Fruit fly (Drosophila melanogaster) whole organism, prepupa: ENCODE measurements around the gene CG7366.

Source experiments
- Blimp-1 ChIP-seq: fragments of 200-800 bp; sonication (Bioruptor generic); optimal IDR thresholded peaks from 3 replicates; lab custom pipeline; 2017; ENCODE audit warnings: missing biosample characterization, missing genetic modification characterization, mild to moderate bottlenecking, moderate library complexity, missing genetic modification reagents
- CG10631 ChIP-seq: fragments of 200-800 bp; sonication (Bioruptor generic); optimal IDR thresholded peaks from 2 replicates; lab custom pipeline; 2016; ENCODE audit warnings: missing biosample characterization, missing genetic modification characterization
- CG11294 ChIP-seq: fragments of 200-800 bp; sonication (Bioruptor generic); IDR thresholded peaks from 2 replicates; pipeline ENCODE4 v1.3.6; 2022; ENCODE audit warnings: missing biosample characterization, missing genetic modification characterization
- CG11762 ChIP-seq: fragments of 200-800 bp; sonication (Bioruptor generic); optimal IDR thresholded peaks from 3 replicates; lab custom pipeline; 2016; ENCODE audit warnings: missing biosample characterization, missing genetic modification characterization; ENCODE audit not compliant: insufficient read depth
- CG11902 ChIP-seq: fragments of 200-800 bp; sonication (Bioruptor generic); optimal IDR thresholded peaks from 3 replicates; lab custom pipeline; 2016; ENCODE audit warnings: missing biosample characterization, missing genetic modification characterization
- CG15336 ChIP-seq: fragments of 200-800 bp; sonication (Bioruptor generic); IDR thresholded peaks from 2 replicates; pipeline ENCODE4 v1.3.6; 2022; ENCODE audit warnings: missing biosample characterization, missing genetic modification characterization
- CG1621 ChIP-seq: fragments of 200-800 bp; sonication (Bioruptor generic); optimal IDR thresholded peaks from 3 replicates; lab custom pipeline; 2018; ENCODE audit warnings: missing biosample characterization, mild to moderate bottlenecking, missing genetic modification characterization
- CG3032 ChIP-seq: fragments of 200-800 bp; optimal IDR thresholded peaks from 2 replicates; lab custom pipeline; 2019; ENCODE audit warnings: missing biosample characterization, mild to moderate bottlenecking, missing genetic modification characterization, moderate library complexity
- CG31627 ChIP-seq: fragments of 200-800 bp; sonication (Bioruptor generic); optimal IDR thresholded peaks from 3 replicates; lab custom pipeline; 2016; ENCODE audit warnings: missing biosample characterization, missing genetic modification characterization
- CG32006 ChIP-seq: fragments of 200-800 bp; sonication (Bioruptor generic); optimal IDR thresholded peaks from 3 replicates; lab custom pipeline; 2017; ENCODE audit warnings: missing biosample characterization, mild to moderate bottlenecking, missing genetic modification characterization
- CG34406 ChIP-seq: fragments of 200-800 bp; sonication (Bioruptor generic); optimal IDR thresholded peaks from 3 replicates; lab custom pipeline; 2016; ENCODE audit warnings: missing biosample characterization, missing genetic modification characterization
- CG3919 ChIP-seq: fragments of 200-800 bp; sonication (Bioruptor generic); optimal IDR thresholded peaks from 3 replicates; lab custom pipeline; 2016; ENCODE audit warnings: missing biosample characterization, missing genetic modification characterization
- CG6163 ChIP-seq: fragments of 200-800 bp; sonication (Bioruptor generic); IDR thresholded peaks from 3 replicates; pipeline ENCODE4 v1.3.6; 2022; ENCODE audit warnings: missing biosample characterization, missing genetic modification characterization
- CG6276 ChIP-seq: fragments of 200-800 bp; sonication (Bioruptor generic); optimal IDR thresholded peaks from 2 replicates; lab custom pipeline; 2017; ENCODE audit warnings: missing biosample characterization, mild to moderate bottlenecking, missing genetic modification characterization
- CG6792 ChIP-seq: fragments of 200-800 bp; sonication (Bioruptor generic); optimal IDR thresholded peaks from 3 replicates; lab custom pipeline; 2016; ENCODE audit warnings: missing biosample characterization, missing genetic modification characterization
- CG6808 ChIP-seq: fragments of 200-800 bp; sonication (Bioruptor generic); optimal IDR thresholded peaks from 3 replicates; lab custom pipeline; 2017; ENCODE audit warnings: missing biosample characterization, missing genetic modification characterization, mild to moderate bottlenecking, moderate library complexity, missing genetic modification reagents
- CG6854 ChIP-seq: fragments of 200-800 bp; sonication (Bioruptor generic); optimal IDR thresholded peaks from 2 replicates; lab custom pipeline; 2017; ENCODE audit warnings: missing biosample characterization, mild to moderate bottlenecking, missing genetic modification characterization
- CG7368 ChIP-seq: fragments of 200-800 bp; sonication (Bioruptor generic); optimal IDR thresholded peaks from 3 replicates; lab custom pipeline; 2016; ENCODE audit warnings: missing biosample characterization, missing genetic modification characterization
- CG8119 ChIP-seq: fragments of 200-800 bp; sonication (Bioruptor generic); IDR thresholded peaks from 3 replicates; pipeline ENCODE4 v1.3.6; 2022; ENCODE audit warnings: missing biosample characterization, missing genetic modification characterization
- CG8319 ChIP-seq: fragments of 200-800 bp; sonication (Bioruptor generic); optimal IDR thresholded peaks from 3 replicates; lab custom pipeline; 2016; ENCODE audit warnings: missing biosample characterization, missing genetic modification characterization
- CG8632 ChIP-seq: fragments of 200-800 bp; sonication (Bioruptor generic); optimal IDR thresholded peaks from 3 replicates; lab custom pipeline; 2016; ENCODE audit warnings: missing biosample characterization, missing genetic modification characterization
- CG9139 ChIP-seq: fragments of 200-800 bp; sonication (Bioruptor generic); optimal IDR thresholded peaks from 3 replicates; lab custom pipeline; 2017; ENCODE audit warnings: missing biosample characterization, mild to moderate bottlenecking, missing genetic modification characterization
- Eip75B ChIP-seq: fragments of 200-800 bp; sonication (Bioruptor generic); optimal IDR thresholded peaks from 3 replicates; lab custom pipeline; 2016; ENCODE audit warnings: missing biosample characterization, missing genetic modification characterization
- Eip78C ChIP-seq: fragments of 200-800 bp; sonication (Bioruptor generic); peaks from one replicate; lab custom pipeline; 2016; ENCODE audit warnings: missing biosample characterization, missing genetic modification characterization
- Eip93F ChIP-seq: fragments of 200-800 bp; sonication (Bioruptor generic); optimal IDR thresholded peaks from 2 replicates; lab custom pipeline; 2016; ENCODE audit warnings: missing biosample characterization, mild to moderate bottlenecking, missing genetic modification characterization
- Ets21C ChIP-seq: fragments of 200-800 bp; sonication (Bioruptor generic); optimal IDR thresholded peaks from 3 replicates; lab custom pipeline; 2016; ENCODE audit warnings: missing biosample characterization, missing genetic modification characterization
- Ets96B ChIP-seq: fragments of 200-800 bp; optimal IDR thresholded peaks from 2 replicates; lab custom pipeline; 2019; ENCODE audit warnings: missing biosample characterization, mild to moderate bottlenecking, missing genetic modification characterization, moderate library complexity
- Gug ChIP-seq: fragments of 200-800 bp; sonication (Bioruptor generic); IDR thresholded peaks from 2 replicates; pipeline ENCODE4 v1.3.6; 2022; ENCODE audit warnings: missing biosample characterization, missing genetic modification characterization
- Hr38 ChIP-seq: sonication (Bioruptor generic); optimal IDR thresholded peaks from 2 replicates; lab custom pipeline; 2016; ENCODE audit warnings: missing biosample characterization, missing genetic modification characterization
- Hr39 ChIP-seq: fragments of 200-800 bp; sonication (Bioruptor generic); optimal IDR thresholded peaks from 2 replicates; lab custom pipeline; 2016; ENCODE audit warnings: missing biosample characterization, missing genetic modification characterization
- Hr4 ChIP-seq: fragments of 200-800 bp; sonication (Bioruptor generic); optimal IDR thresholded peaks from 3 replicates; lab custom pipeline; 2016; ENCODE audit warnings: missing biosample characterization, missing genetic modification characterization
- OdsH ChIP-seq: fragments of 200-800 bp; sonication (Bioruptor generic); optimal IDR thresholded peaks from 3 replicates; lab custom pipeline; 2016; ENCODE audit warnings: missing biosample characterization, missing genetic modification characterization
- Smox ChIP-seq: fragments of 200-800 bp; sonication (Bioruptor generic); optimal IDR thresholded peaks from 3 replicates; lab custom pipeline; 2016; ENCODE audit warnings: missing biosample characterization, missing genetic modification characterization
- Sox102F ChIP-seq: fragments of 200-800 bp; sonication (Bioruptor generic); optimal IDR thresholded peaks from 2 replicates; lab custom pipeline; 2016; ENCODE audit warnings: missing biosample characterization, mild to moderate bottlenecking, missing genetic modification characterization
- achi ChIP-seq: fragments of 200-800 bp; sonication (Bioruptor generic); optimal IDR thresholded peaks from 3 replicates; lab custom pipeline; 2016; ENCODE audit warnings: missing biosample characterization, missing genetic modification characterization
- cyc ChIP-seq: fragments of 200-800 bp; sonication (Bioruptor generic); optimal IDR thresholded peaks from 3 replicates; lab custom pipeline; 2016; ENCODE audit warnings: missing biosample characterization, missing genetic modification characterization
- dac ChIP-seq: fragments of 200-800 bp; sonication (Bioruptor generic); optimal IDR thresholded peaks from 2 replicates; lab custom pipeline; 2017; ENCODE audit warnings: missing biosample characterization, mild to moderate bottlenecking, missing genetic modification characterization
- dsx ChIP-seq: fragments of 200-800 bp; optimal IDR thresholded peaks from 3 replicates; lab custom pipeline; 2019; ENCODE audit warnings: missing biosample characterization, mild to moderate bottlenecking, missing genetic modification characterization, moderate library complexity; ENCODE audit not compliant: poor library complexity, severe bottlenecking
- eg ChIP-seq: fragments of 200-800 bp; sonication (Bioruptor generic); IDR thresholded peaks from 3 replicates; pipeline ENCODE4 v1.3.6; 2022; ENCODE audit warnings: missing biosample characterization, missing genetic modification characterization
- esn ChIP-seq: fragments of 200-800 bp; sonication (Bioruptor generic); optimal IDR thresholded peaks from 2 replicates; lab custom pipeline; 2016; ENCODE audit warnings: missing biosample characterization, mild to moderate bottlenecking, missing genetic modification characterization, moderate library complexity
- fd59A ChIP-seq: fragments of 200-800 bp; sonication (Bioruptor generic); optimal IDR thresholded peaks from 2 replicates; lab custom pipeline; 2017; ENCODE audit warnings: missing biosample characterization, mild to moderate bottlenecking, missing genetic modification characterization, missing genetic modification reagents
- fd85E ChIP-seq: fragments of 200-800 bp; sonication (Bioruptor generic); optimal IDR thresholded peaks from 3 replicates; lab custom pipeline; 2016; ENCODE audit warnings: missing biosample characterization, missing genetic modification characterization
- lz ChIP-seq: fragments of 200-800 bp; sonication (Bioruptor generic); optimal IDR thresholded peaks from 3 replicates; lab custom pipeline; 2016; ENCODE audit warnings: missing biosample characterization, missing genetic modification characterization
- net ChIP-seq: fragments of 200-800 bp; sonication (Bioruptor generic); optimal IDR thresholded peaks from 3 replicates; lab custom pipeline; 2016; ENCODE audit warnings: missing biosample characterization, missing genetic modification characterization
- salr ChIP-seq, 2 experiments: fragments of 200-800 bp; sonication (Bioruptor generic); optimal IDR thresholded peaks; 3 replicates each; lab custom pipeline; 2016 to 2018; ENCODE audit warnings: missing biosample characterization in 2 of 2, missing genetic modification characterization in 2 of 2, mild to moderate bottlenecking in 1 of 2
- spab ChIP-seq: fragments of 200-800 bp; sonication (Bioruptor generic); optimal IDR thresholded peaks from 2 replicates; lab custom pipeline; 2017; ENCODE audit warnings: missing biosample characterization, mild to moderate bottlenecking, missing genetic modification characterization, missing genetic modification reagents
- svp ChIP-seq: fragments of 200-800 bp; sonication (Bioruptor generic); peaks from one replicate; lab custom pipeline; 2016; ENCODE audit warnings: missing biosample characterization, missing genetic modification characterization

The CG7366 gene

DNA sequence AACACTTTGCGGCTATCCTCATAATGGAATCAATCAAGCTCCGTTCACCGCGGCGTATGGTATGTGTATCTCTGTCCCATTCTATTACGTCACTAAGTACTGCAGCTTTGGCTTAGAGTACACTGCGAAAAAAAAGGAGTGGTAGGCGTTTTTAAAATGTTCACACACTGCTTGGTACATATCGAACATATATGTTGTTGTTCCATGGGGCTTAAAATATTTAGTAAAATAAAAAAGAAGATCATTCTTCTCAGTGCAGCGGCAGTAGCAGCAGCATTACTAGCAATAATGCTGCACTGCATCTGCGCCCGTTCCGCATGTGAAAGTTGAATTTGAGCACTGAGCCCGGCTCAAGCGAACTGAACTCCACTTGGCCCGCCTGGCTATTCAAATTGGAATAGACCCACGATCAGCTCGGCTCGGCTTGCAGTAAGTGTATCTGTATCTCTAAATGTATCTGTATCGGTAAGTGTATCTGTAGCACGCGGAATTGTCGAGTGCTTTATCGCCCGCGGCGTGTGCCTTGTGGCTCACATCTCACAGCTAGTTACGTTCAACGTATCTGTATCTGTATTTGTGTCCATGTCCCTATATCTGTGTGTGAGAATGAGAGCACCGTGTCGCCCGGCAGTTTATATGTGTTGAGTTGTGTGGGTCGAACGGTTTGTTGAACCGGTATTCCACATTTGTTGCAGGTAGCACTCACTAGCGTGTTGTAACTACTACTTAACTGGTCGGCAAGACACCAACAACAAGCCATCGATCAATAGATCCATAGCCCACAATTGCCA, 48.8 kb downstream of the CG7366 start (continued):
- TF ChIP-seq dac (GFP tag; lab: Kevin White, UChicago): peak; percentile 83
- TF ChIP-seq CG8632: peak; percentile 63
- TF ChIP-seq Eip75B (GFP tag; lab: Kevin White, UChicago): peak; percentile 64
- peak; percentile 80 for TF ChIP-seq CG10631 (GFP tag; lab: Kevin White, UChicago)
- peak; percentile 96 for TF ChIP-seq eg (GFP tag; lab: Robert Waterston, UW)
- peak; percentile 29 for TF ChIP-seq Smox (GFP tag; lab: Kevin White, UChicago)
- peak; percentile 47 for TF ChIP-seq CG6808 (GFP tag; lab: Kevin White, UChicago)
- peak; percentile 52 for TF ChIP-seq Ets96B (tag; lab: Kevin White, UChicago)
- peak; percentile 97 for TF ChIP-seq CG15336 (GFP tag; lab: Robert Waterston, UW)
- TF ChIP-seq esn: peak; percentile 46
- TF ChIP-seq fd85E (GFP tag; lab: Kevin White, UChicago): no peak
- TF ChIP-seq Gug (GFP tag; lab: Robert Waterston, UW): peak; percentile 89
- peak; percentile 65 for TF ChIP-seq fd59A (GFP tag; lab: Kevin White, UChicago)
- TF ChIP-seq Eip93F (GFP tag; lab: Kevin White, UChicago): no peak
- peak; percentile 72 for TF ChIP-seq CG7368 (GFP tag; lab: Kevin White, UChicago)
- TF ChIP-seq CG11762 (GFP tag; lab: Kevin White, UChicago): peak; percentile 76
- peak; percentile 68 for TF ChIP-seq CG34406 (GFP tag; lab: Kevin White, UChicago)
- peak; percentile 2 for TF ChIP-seq dsx
- peak; percentile 53 for TF ChIP-seq spab (GFP tag; lab: Kevin White, UChicago)
- TF ChIP-seq Ets21C: no peak
- TF ChIP-seq CG11294 (GFP tag; lab: Robert Waterston, UW): peak; percentile 92
- TF ChIP-seq CG6163 (GFP tag; lab: Robert Waterston, UW): peak; percentile 94
- peak; percentile 90 for TF ChIP-seq OdsH (GFP tag; lab: Kevin White, UChicago)
- peak; percentile 87 for TF ChIP-seq achi (GFP tag; lab: Kevin White, UChicago)
- peak; percentile 89 for TF ChIP-seq CG3919 (GFP tag; lab: Kevin White, UChicago)
- TF ChIP-seq Sox102F: peak; percentile 47
- TF ChIP-seq Hr39: peak; percentile 48
- peak; percentile 96 for TF ChIP-seq Eip78C
- peak; percentile 90 for TF ChIP-seq net (GFP tag; lab: Kevin White, UChicago)
- TF ChIP-seq CG9139 (GFP tag; lab: Kevin White, UChicago): no peak
- peak; percentile 13 to 90 for TF ChIP-seq salr (GFP tag; optimal IDR thresholded peaks at IDR 0.05; lab: Kevin White, UChicago)
- TF ChIP-seq Hr38 (GFP tag; lab: Kevin White, UChicago): peak; percentile 63
- TF ChIP-seq CG3032: peak; percentile 53
- peak; percentile 46 for TF ChIP-seq CG31627

DNA sequence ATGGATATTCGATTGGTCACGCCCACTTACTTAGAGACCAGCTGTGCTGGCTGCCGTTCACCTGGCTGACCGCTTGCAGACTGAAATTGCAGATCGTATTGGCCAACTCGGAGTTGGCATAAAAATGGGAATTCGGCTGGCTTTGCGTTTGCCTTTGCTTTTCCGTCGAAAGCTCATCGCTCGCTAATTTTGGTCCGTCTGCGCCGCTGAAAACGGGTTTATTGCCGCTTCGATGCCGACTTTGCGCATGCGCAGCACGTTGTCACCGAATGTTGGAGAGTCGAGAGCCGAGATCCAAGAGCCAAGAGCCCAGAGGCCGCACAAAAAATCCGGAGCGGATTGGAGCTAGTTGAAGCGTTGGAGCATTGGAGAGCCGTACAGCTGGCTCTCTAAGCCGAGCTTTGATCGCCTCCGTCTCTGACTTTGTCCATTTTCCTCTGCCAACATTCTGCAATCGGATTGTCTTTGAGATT, 50.5 kb downstream of the CG7366 start, which contains the start of gene CG13676:
CG13676 (minus strand) TSS at position 87 of the 473 bp plus-strand sequence.
- TF ChIP-seq svp (GFP tag; lab: Kevin White, UChicago): no peak
- no peak for TF ChIP-seq OdsH (GFP tag; lab: Kevin White, UChicago)
- TF ChIP-seq CG9139 (GFP tag; lab: Kevin White, UChicago): no peak
- no peak for TF ChIP-seq CG8119
- no peak for TF ChIP-seq CG11902 (GFP tag; lab: Kevin White, UChicago)
- no peak for TF ChIP-seq Gug (GFP tag; lab: Robert Waterston, UW)
- no peak for TF ChIP-seq Ets96B (tag; lab: Kevin White, UChicago)
- no peak for TF ChIP-seq Smox (GFP tag; lab: Kevin White, UChicago)
- TF ChIP-seq CG6854 (GFP tag; lab: Kevin White, UChicago): peak; percentile 73
- TF ChIP-seq CG8319 (GFP tag; lab: Kevin White, UChicago): no peak
- no peak for TF ChIP-seq Blimp-1 (GFP tag; lab: Kevin White, UChicago)
- TF ChIP-seq Hr4 (GFP tag; lab: Kevin White, UChicago): no peak
- no peak for TF ChIP-seq CG6792 (GFP tag; lab: Kevin White, UChicago)
- no peak for TF ChIP-seq fd59A (GFP tag; lab: Kevin White, UChicago)
- no peak for TF ChIP-seq lz (GFP tag; lab: Kevin White, UChicago)
- TF ChIP-seq CG7368 (GFP tag; lab: Kevin White, UChicago): no peak
- TF ChIP-seq CG1621 (tag; lab: Kevin White, UChicago): peak; percentile 96
- no peak for TF ChIP-seq Hr39
- TF ChIP-seq esn: no peak
- no peak for TF ChIP-seq CG6276 (GFP tag; lab: Kevin White, UChicago)
- peak; percentile 2 for TF ChIP-seq achi (GFP tag; lab: Kevin White, UChicago)
- TF ChIP-seq CG10631 (GFP tag; lab: Kevin White, UChicago): no peak
- TF ChIP-seq salr (GFP tag; optimal IDR thresholded peaks at IDR 0.05; lab: Kevin White, UChicago): no peak
- no peak for TF ChIP-seq Sox102F
- TF ChIP-seq eg (GFP tag; lab: Robert Waterston, UW): 0 out of 3 replicates have a peak, but pooled peaks have one; percentile 9
- no peak for TF ChIP-seq CG32006 (GFP tag; lab: Kevin White, UChicago)
- no peak for TF ChIP-seq cyc
- no peak for TF ChIP-seq fd85E (GFP tag; lab: Kevin White, UChicago)
